Worm (Caenorhabditis elegans) whole organism, L1 larva: ENCODE measurements around the gene Y41C4A.8.

Experiments used
- C16A3.4 ChIP-seq: fragments of 150-350 bp; optimal IDR thresholded peaks from 2 replicates; lab custom pipeline; 2014; ENCODE audit warnings: missing biosample characterization, missing genetic modification characterization
- C34B4.2 ChIP-seq: sonication (generic microtip); optimal IDR thresholded peaks from 2 replicates; lab custom pipeline; 2017; ENCODE audit warnings: mild to moderate bottlenecking, missing genetic modification characterization, missing compliant biosample characterization
- F16B12.6 ChIP-seq: fragments of 150-350 bp; optimal IDR thresholded peaks from 2 replicates; lab custom pipeline; 2014; ENCODE audit warnings: missing biosample characterization, missing genetic modification characterization
- Y116A8C.19 ChIP-seq: sonication (generic microtip); optimal IDR thresholded peaks from 2 replicates; lab custom pipeline; 2016; ENCODE audit warnings: missing compliant biosample characterization, missing genetic modification characterization, borderline replicate concordance
- alr-1 ChIP-seq: fragments of 200-800 bp; sonication (Bioruptor generic); optimal IDR thresholded peaks from 2 replicates; lab custom pipeline; 2018; ENCODE audit warnings: borderline replicate concordance, mild to moderate bottlenecking, missing genetic modification characterization, missing compliant biosample characterization
- blmp-1 ChIP-seq: fragments of 150-350 bp; optimal IDR thresholded peaks from 2 replicates; lab custom pipeline; 2014; ENCODE audit warnings: missing biosample characterization, missing genetic modification characterization
- ceh-82 ChIP-seq, 3 experiments: fragments of 150-350 bp in 1 of 3; sonication (generic microtip) in 2 of 3; optimal IDR thresholded peaks; 2 replicates each; lab custom pipeline; 2014 to 2017; ENCODE audit warnings: missing biosample characterization in 3 of 3, missing genetic modification characterization in 3 of 3
- ces-1 ChIP-seq: fragments of 150-350 bp; optimal IDR thresholded peaks from 2 replicates; lab custom pipeline; 2014; ENCODE audit warnings: missing biosample characterization, missing genetic modification reagents, missing genetic modification characterization
- dpl-1 ChIP-seq, 3 experiments: fragments of 150-350 bp in 2 of 3; sonication (generic microtip) in 1 of 3; optimal IDR thresholded peaks; 2 replicates each; lab custom pipeline; 2014 to 2017; ENCODE audit warnings: missing biosample characterization in 3 of 3, missing genetic modification characterization in 3 of 3, missing genetic modification reagents in 3 of 3
- dsc-1 ChIP-seq: sonication (generic microtip); optimal IDR thresholded peaks from 2 replicates; lab custom pipeline; 2016; ENCODE audit warnings: mild to moderate bottlenecking, missing genetic modification characterization, missing compliant biosample characterization
- efl-1 ChIP-seq, 4 experiments: fragments of 150-350 bp; optimal IDR thresholded peaks in 3 of 4; peaks in 1 of 4; 1 replicate in 1 of 4; 2 replicates in 3 of 4; lab custom pipeline; 2014; ENCODE audit warnings: missing biosample characterization in 2 of 4, missing genetic modification characterization in 2 of 4, missing genetic modification reagents in 2 of 4
- efl-3 ChIP-seq: fragments of 200-800 bp; sonication (Bioruptor generic); optimal IDR thresholded peaks from 2 replicates; lab custom pipeline; 2018; ENCODE audit warnings: mild to moderate bottlenecking, missing genetic modification characterization, missing compliant biosample characterization
- egl-13 ChIP-seq: sonication (generic microtip); optimal IDR thresholded peaks from 2 replicates; lab custom pipeline; 2016; ENCODE audit warnings: missing genotype, missing genetic modification reagents, missing genetic modification characterization, missing compliant biosample characterization
- egl-27 ChIP-seq, 2 experiments: fragments of 150-350 bp in 1 of 2; sonication (generic microtip); optimal IDR thresholded peaks; 3 replicates each; lab custom pipeline; 2017 to 2018; ENCODE audit warnings: missing biosample characterization in 2 of 2, missing genetic modification characterization in 2 of 2, missing genetic modification reagents in 2 of 2
- ets-5 ChIP-seq: fragments of 200-800 bp; sonication (Bioruptor generic); IDR thresholded peaks from 2 replicates; pipeline ENCODE4 v1.3.6; 2022; ENCODE audit warnings: missing genetic modification characterization, missing compliant biosample characterization
- fkh-10 ChIP-seq: sonication (generic microtip); optimal IDR thresholded peaks from 2 replicates; lab custom pipeline; 2017; ENCODE audit warnings: missing biosample characterization, missing genetic modification reagents, missing genetic modification characterization
- grh-1 ChIP-seq: fragments of 200-800 bp; sonication (Bioruptor generic); IDR thresholded peaks from 2 replicates; pipeline ENCODE4 v1.3.6; 2022; ENCODE audit warnings: missing genetic modification reagents, missing genetic modification characterization, missing compliant biosample characterization
- hlh-17 ChIP-seq: fragments of 200-800 bp; sonication (Bioruptor generic); optimal IDR thresholded peaks from 2 replicates; lab custom pipeline; 2018; ENCODE audit warnings: missing genetic modification characterization, mild to moderate bottlenecking, missing compliant biosample characterization, moderate library complexity, borderline replicate concordance
- jun-1 ChIP-seq: fragments of 150-350 bp; optimal IDR thresholded peaks from 2 replicates; lab custom pipeline; 2014; ENCODE audit warnings: missing biosample characterization, missing genetic modification reagents, missing genetic modification characterization
- lin-13 ChIP-seq: fragments of 150-350 bp; optimal IDR thresholded peaks from 2 replicates; lab custom pipeline; 2014; ENCODE audit warnings: missing biosample characterization, missing genetic modification reagents, missing genetic modification characterization
- lin-14 ChIP-seq: fragments of 200-800 bp; sonication (Bioruptor generic); optimal IDR thresholded peaks from 2 replicates; lab custom pipeline; 2018; ENCODE audit warnings: mild to moderate bottlenecking, missing genetic modification characterization, moderate library complexity, missing compliant biosample characterization
- lin-15B ChIP-seq: fragments of 150-350 bp; sonication (generic microtip); optimal IDR thresholded peaks from 3 replicates; lab custom pipeline; 2014; ENCODE audit warnings: missing biosample characterization, missing genetic modification characterization
- lin-35 ChIP-seq, 2 experiments: fragments of 150-350 bp; optimal IDR thresholded peaks; 2 replicates each; lab custom pipeline; 2014; ENCODE audit warnings: missing biosample characterization in 2 of 2, missing genetic modification characterization in 2 of 2, missing genetic modification reagents in 2 of 2
- lin-39 ChIP-seq: fragments of 150-350 bp; optimal IDR thresholded peaks from 2 replicates; lab custom pipeline; 2014; ENCODE audit warnings: missing biosample characterization, missing genetic modification reagents, missing genetic modification characterization
- lsy-2 ChIP-seq, 2 experiments: fragments of 150-350 bp; optimal IDR thresholded peaks; 2 replicates each; lab custom pipeline; 2014; ENCODE audit warnings: missing biosample characterization in 2 of 2, missing genetic modification characterization in 2 of 2
- mef-2 ChIP-seq: fragments of 150-350 bp; optimal IDR thresholded peaks from 2 replicates; lab custom pipeline; 2014; ENCODE audit warnings: missing biosample characterization, missing genetic modification characterization
- mep-1 ChIP-seq: fragments of 150-350 bp; optimal IDR thresholded peaks from 2 replicates; lab custom pipeline; 2014; ENCODE audit warnings: missing biosample characterization, missing genetic modification characterization
- nhr-11 ChIP-seq: fragments of 150-350 bp; optimal IDR thresholded peaks from 2 replicates; lab custom pipeline; 2014; ENCODE audit warnings: missing biosample characterization, missing genetic modification characterization
- nhr-19 ChIP-seq: fragments of 200-800 bp; sonication (Bioruptor generic); conservative IDR thresholded peaks from 2 replicates; pipeline ENCODE4 v1.3.6; 2022; ENCODE audit warnings: missing genetic modification characterization, missing compliant biosample characterization
- nhr-20 ChIP-seq: sonication (generic microtip); optimal IDR thresholded peaks from 2 replicates; lab custom pipeline; 2016; ENCODE audit warnings: mild to moderate bottlenecking, missing genetic modification characterization, missing compliant biosample characterization
- nhr-237 ChIP-seq: fragments of 150-350 bp; optimal IDR thresholded peaks from 2 replicates; lab custom pipeline; 2014; ENCODE audit warnings: missing biosample characterization, missing genetic modification characterization
- nhr-28 ChIP-seq: fragments of 150-350 bp; optimal IDR thresholded peaks from 2 replicates; lab custom pipeline; 2014; ENCODE audit warnings: missing biosample characterization, missing genetic modification characterization
- nhr-47 ChIP-seq: sonication (generic microtip); optimal IDR thresholded peaks from 2 replicates; lab custom pipeline; 2016; ENCODE audit warnings: mild to moderate bottlenecking, missing genetic modification characterization, moderate library complexity, missing compliant biosample characterization
- nhr-84 ChIP-seq: sonication (generic microtip); optimal IDR thresholded peaks from 2 replicates; lab custom pipeline; 2017; ENCODE audit warnings: missing biosample characterization, missing genetic modification characterization
- nhr-85 ChIP-seq: sonication (generic microtip); peaks from one replicate; lab custom pipeline; 2016; ENCODE audit warnings: missing genetic modification characterization, inconsistent platforms, missing compliant biosample characterization
- pag-3 ChIP-seq: sonication (generic microtip); optimal IDR thresholded peaks from 2 replicates; lab custom pipeline; 2017; ENCODE audit warnings: missing genetic modification characterization, mild to moderate bottlenecking, missing compliant biosample characterization, antibody characterized with exemption, borderline replicate concordance; ENCODE audit not compliant: insufficient read depth
- pax-3 ChIP-seq: fragments of 200-800 bp; sonication (Bioruptor generic); optimal IDR thresholded peaks from 2 replicates; lab custom pipeline; 2018; ENCODE audit warnings: mild to moderate bottlenecking, missing genetic modification characterization, moderate library complexity, missing compliant biosample characterization
- rnt-1 ChIP-seq: sonication (generic microtip); optimal IDR thresholded peaks from 2 replicates; lab custom pipeline; 2016; ENCODE audit warnings: mild to moderate bottlenecking, missing genetic modification characterization, moderate library complexity, missing compliant biosample characterization
- snpc-4 ChIP-seq: fragments of 150-350 bp; optimal IDR thresholded peaks from 2 replicates; lab custom pipeline; 2014; ENCODE audit warnings: missing biosample characterization, missing genetic modification characterization
- sox-4 ChIP-seq: sonication (generic microtip); optimal IDR thresholded peaks from 2 replicates; lab custom pipeline; 2016; ENCODE audit warnings: missing genetic modification characterization, missing compliant biosample characterization
- sptf-1 ChIP-seq: fragments of 150-350 bp; optimal IDR thresholded peaks from 2 replicates; lab custom pipeline; 2014; ENCODE audit warnings: missing biosample characterization, missing genetic modification characterization
- sup-37 ChIP-seq: fragments of 200-800 bp; sonication (Bioruptor generic); optimal IDR thresholded peaks from 2 replicates; lab custom pipeline; 2018; ENCODE audit warnings: mild to moderate bottlenecking, missing genetic modification characterization, missing compliant biosample characterization
- swsn-7 ChIP-seq: sonication (generic microtip); optimal IDR thresholded peaks from 2 replicates; lab custom pipeline; 2016; ENCODE audit warnings: missing genetic modification characterization, missing compliant biosample characterization
- tbx-2 ChIP-seq: sonication (generic microtip); optimal IDR thresholded peaks from 2 replicates; lab custom pipeline; 2016; ENCODE audit warnings: missing genetic modification characterization, missing compliant biosample characterization
- unc-130 ChIP-seq: fragments of 150-350 bp; optimal IDR thresholded peaks from 2 replicates; lab custom pipeline; 2017; ENCODE audit warnings: missing biosample characterization, missing genetic modification characterization, inconsistent platforms
- vab-15 ChIP-seq: sonication (generic microtip); optimal IDR thresholded peaks from 2 replicates; lab custom pipeline; 2017; ENCODE audit warnings: missing genotype, mild to moderate bottlenecking, missing genetic modification characterization, missing compliant biosample characterization
- zip-4 ChIP-seq: fragments of 200-800 bp; sonication (Bioruptor generic); optimal IDR thresholded peaks from 2 replicates; lab custom pipeline; 2018; ENCODE audit warnings: mild to moderate bottlenecking, missing genetic modification characterization, moderate library complexity, missing compliant biosample characterization

Y41C4A.8 gene

ce11 chrIII:11750232-11750631 is 41.6 kb upstream of the Y41C4A.8 start:
- TF ChIP-seq tbx-2 (no peak), nhr-47 (tag; lab: Kevin White, UChicago) (no peak), lin-14 (GFP tag; lab: Kevin White, UChicago) (no peak), egl-27 (tag; optimal IDR thresholded peaks at IDR 0.05; lab: Kevin White, UChicago) (no peak), lin-15B (tag; lab: Kevin White, UChicago) (no peak), mep-1 (tag; lab: Kevin White, UChicago) (no peak), nhr-84 (tag; lab: Kevin White, UChicago) (no peak), blmp-1 (tag; lab: Kevin White, UChicago) (no peak), rnt-1 (tag; lab: Kevin White, UChicago) (no peak), nhr-237 (no peak), nhr-19 (no peak), sox-4 (tag; lab: Kevin White, UChicago) (no peak), sptf-1 (tag; lab: Kevin White, UChicago) (no peak), nhr-11 (tag; lab: Kevin White, UChicago) (no peak), pag-3 (tag; lab: Kevin White, UChicago) (no peak)

ce11 chrIII:11746718-11747117 is 38.1 kb upstream of the Y41C4A.8 start, which contains the start of gene mrt-2:
Gene mrt-2, plus strand, starts transcription at chrIII:11746766.
- TF ChIP-seq sox-4 (tag; lab: Kevin White, UChicago) (peak; percentile 93), pax-3 (tag; lab: Kevin White, UChicago) (peak; percentile 95), egl-27 (tag; optimal IDR thresholded peaks at IDR 0.05; lab: Kevin White, UChicago) (no peak), lin-35 (GFP tag; optimal IDR thresholded peaks at IDR 0.05; lab: Kevin White, UChicago) (peak; percentile 97 to 98), dpl-1 (GFP tag; optimal IDR thresholded peaks at IDR 0.05; lab: Kevin White, UChicago) (peak; percentile 94 to 96 (median 96)), egl-13 (tag; lab: Kevin White, UChicago) (peak; percentile 97), efl-1 (optimal IDR thresholded peaks at IDR 0.05; lab: Kevin White, UChicago) (peak; percentile 95 to 97), efl-1 (GFP tag; optimal IDR thresholded peaks at IDR 0.05 in 1 of 2; lab: Kevin White, UChicago) (peak; percentile 97 to 100), zip-4 (peak; percentile 39), pag-3 (tag; lab: Kevin White, UChicago) (no peak), ceh-82 (tag; optimal IDR thresholded peaks at IDR 0.05; lab: Kevin White, UChicago) (peak; percentile 18 to 68 (median 67)), efl-3 (GFP tag; lab: Kevin White, UChicago) (peak; percentile 19), tbx-2 (peak; percentile 94), lsy-2 (tag; optimal IDR thresholded peaks at IDR 0.05; lab: Kevin White, UChicago) (peak; percentile 86 to 88), fkh-10 (GFP tag; lab: Kevin White, UChicago) (peak; percentile 23), lin-13 (GFP tag; lab: Kevin White, UChicago) (peak; percentile 74), nhr-47 (tag; lab: Kevin White, UChicago) (peak; percentile 95), lin-39 (peak; percentile 87), blmp-1 (tag; lab: Kevin White, UChicago) (peak; percentile 69), sup-37 (peak; percentile 14), unc-130 (peak; percentile 76), grh-1 (GFP tag; lab: Robert Waterston, UW) (peak; percentile 82), alr-1 (tag; lab: Kevin White, UChicago) (no peak), ets-5 (GFP tag; lab: Robert Waterston, UW) (no peak), nhr-11 (tag; lab: Kevin White, UChicago) (no peak), F16B12.6 (tag; lab: Kevin White, UChicago) (peak; percentile 54), sptf-1 (tag; lab: Kevin White, UChicago) (no peak), mep-1 (tag; lab: Kevin White, UChicago) (peak; percentile 79), vab-15 (tag; lab: Kevin White, UChicago) (peak; percentile 64), nhr-84 (tag; lab: Kevin White, UChicago) (no peak), nhr-20 (tag; lab: Kevin White, UChicago) (peak; percentile 92), nhr-28 (tag; lab: Kevin White, UChicago) (no peak), snpc-4 (tag; lab: Kevin White, UChicago) (peak; percentile 37), swsn-7 (peak; percentile 84), hlh-17 (GFP tag; lab: Kevin White, UChicago) (no peak), nhr-85 (tag; lab: Kevin White, UChicago) (peak; percentile 97), rnt-1 (tag; lab: Kevin White, UChicago) (no peak), lin-14 (GFP tag; lab: Kevin White, UChicago) (no peak), C16A3.4 (tag; lab: Kevin White, UChicago) (peak; percentile 68), mef-2 (tag; lab: Kevin White, UChicago) (no peak), C34B4.2 (tag; lab: Kevin White, UChicago) (peak; percentile 49), jun-1 (tag; lab: Kevin White, UChicago) (peak; percentile 34), Y116A8C.19 (peak; percentile 90), ces-1 (no peak), dsc-1 (tag; lab: Kevin White, UChicago) (peak; percentile 95)
